Worm (Caenorhabditis elegans) whole organism, L4 larva: ENCODE measurements around the gene gst-41.

Experiments
- D1046.2 ChIP-seq: fragments of 200-800 bp; sonication (Bioruptor generic); IDR thresholded peaks from 2 replicates; pipeline ENCODE4 v1.3.6; 2022; ENCODE audit warnings: missing genetic modification characterization, missing compliant biosample characterization
- F10B5.3 ChIP-seq: sonication (generic microtip); optimal IDR thresholded peaks from 2 replicates; lab custom pipeline; 2016; ENCODE audit warnings: mild to moderate bottlenecking, missing genetic modification characterization, missing compliant biosample characterization
- F26F4.8 ChIP-seq: fragments of 200-800 bp; sonication (Bioruptor generic); conservative IDR thresholded peaks from 2 replicates; pipeline ENCODE4 v1.3.6; 2022; ENCODE audit warnings: missing genetic modification characterization, missing compliant biosample characterization
- F37D6.2 ChIP-seq: sonication (generic microtip); optimal IDR thresholded peaks from 2 replicates; lab custom pipeline; 2016; ENCODE audit warnings: mild to moderate bottlenecking, missing genetic modification characterization, missing compliant biosample characterization
- F44E2.7 ChIP-seq: fragments of 200-800 bp; sonication (Bioruptor generic); IDR thresholded peaks from 2 replicates; pipeline ENCODE4 v2.1.2; 2022; ENCODE audit warnings: missing genetic modification characterization, missing compliant biosample characterization
- R02D3.7 ChIP-seq: fragments of 150-350 bp; sonication (generic microtip); optimal IDR thresholded peaks from 3 replicates; lab custom pipeline; 2014; ENCODE audit warnings: missing biosample characterization, missing genetic modification characterization
- Y48G9A.11 ChIP-seq: fragments of 200-800 bp; sonication (Bioruptor generic); IDR thresholded peaks from 2 replicates; pipeline ENCODE4 v1.3.6; 2022; ENCODE audit warnings: missing genetic modification reagents, missing genetic modification characterization, missing compliant biosample characterization
- Y75B8A.6 ChIP-seq: fragments of 200-800 bp; sonication (Bioruptor generic); IDR thresholded peaks from 2 replicates; pipeline ENCODE4 v1.3.6; 2022; ENCODE audit warnings: missing genetic modification reagents, missing genetic modification characterization, missing compliant biosample characterization
- ZK337.2 ChIP-seq: fragments of 200-800 bp; sonication (Bioruptor generic); IDR thresholded peaks from 2 replicates; pipeline ENCODE4 v1.3.6; 2022; ENCODE audit warnings: missing genetic modification reagents, missing genetic modification characterization, missing compliant biosample characterization
- ZK546.5 ChIP-seq, 2 experiments: sonication (generic microtip); optimal IDR thresholded peaks; 2 replicates each; lab custom pipeline; 2017; ENCODE audit warnings: missing biosample characterization in 2 of 2, missing genetic modification characterization in 2 of 2
- aha-1 ChIP-seq: fragments of 150-350 bp; peaks from one replicate; lab custom pipeline; 2014; ENCODE audit warnings: missing biosample characterization, missing genetic modification characterization
- ama-1 ChIP-seq: fragments of 150-350 bp; optimal IDR thresholded peaks from 2 replicates; lab custom pipeline; 2014; ENCODE audit warnings: inconsistent platforms, mixed read lengths
- arid-1 ChIP-seq: fragments of 200-800 bp; sonication (Bioruptor generic); conservative IDR thresholded peaks from 2 replicates; pipeline ENCODE4 v1.3.6; 2022; ENCODE audit warnings: missing genetic modification reagents, missing genetic modification characterization, missing compliant biosample characterization
- ceh-28 ChIP-seq: fragments of 150-350 bp; optimal IDR thresholded peaks from 2 replicates; lab custom pipeline; 2014; ENCODE audit warnings: missing biosample characterization, missing genetic modification reagents, missing genetic modification characterization
- ceh-44 ChIP-seq: fragments of 200-800 bp; sonication (Bioruptor generic); IDR thresholded peaks from 2 replicates; pipeline ENCODE4 v1.3.6; 2022; ENCODE audit warnings: missing genetic modification reagents, missing genetic modification characterization, missing compliant biosample characterization
- ceh-62 ChIP-seq: sonication (generic microtip); optimal IDR thresholded peaks from 2 replicates; lab custom pipeline; 2017; ENCODE audit warnings: missing biosample characterization, missing genetic modification characterization
- daf-19 ChIP-seq: fragments of 200-800 bp; sonication (Bioruptor generic); conservative IDR thresholded peaks from 2 replicates; pipeline ENCODE4 v1.3.6; 2022; ENCODE audit warnings: missing genetic modification characterization, missing compliant biosample characterization
- dmd-6 ChIP-seq: fragments of 200-800 bp; sonication (Bioruptor generic); IDR thresholded peaks from 2 replicates; pipeline ENCODE4 v1.3.6; 2022; ENCODE audit warnings: missing genetic modification reagents, missing genetic modification characterization, missing compliant biosample characterization
- dmd-8 ChIP-seq: fragments of 200-800 bp; sonication (Bioruptor generic); IDR thresholded peaks from 2 replicates; pipeline ENCODE4 v1.3.6; 2022; ENCODE audit warnings: missing genetic modification characterization, missing compliant biosample characterization
- dve-1 ChIP-seq: sonication (generic microtip); optimal IDR thresholded peaks from 2 replicates; lab custom pipeline; 2017; ENCODE audit warnings: antibody characterized with exemption, mild to moderate bottlenecking, missing genetic modification characterization, missing compliant biosample characterization; ENCODE audit not compliant: insufficient read depth
- egl-43 ChIP-seq: fragments of 200-800 bp; sonication (Bioruptor generic); IDR thresholded peaks from 2 replicates; pipeline ENCODE4 v1.3.6; 2022; ENCODE audit warnings: missing genetic modification reagents, missing genetic modification characterization, missing compliant biosample characterization
- hlh-11 ChIP-seq: fragments of 200-800 bp; sonication (Bioruptor generic); optimal IDR thresholded peaks from 2 replicates; lab custom pipeline; 2018; ENCODE audit warnings: mild to moderate bottlenecking, missing genetic modification characterization, missing compliant biosample characterization
- hlh-30 ChIP-seq: sonication (generic microtip); optimal IDR thresholded peaks from 2 replicates; lab custom pipeline; 2017; ENCODE audit warnings: antibody characterized with exemption, mild to moderate bottlenecking, missing genetic modification characterization, missing compliant biosample characterization; ENCODE audit not compliant: insufficient read depth
- lin-1 ChIP-seq: fragments of 200-800 bp; sonication (Bioruptor generic); IDR thresholded peaks from 2 replicates; pipeline ENCODE4 v1.3.6; 2022; ENCODE audit warnings: missing genetic modification reagents, missing genetic modification characterization, missing compliant biosample characterization
- lin-38 ChIP-seq: fragments of 200-800 bp; sonication (Bioruptor generic); IDR thresholded peaks from 2 replicates; pipeline ENCODE4 v1.3.6; 2022; ENCODE audit warnings: missing genetic modification reagents, missing genetic modification characterization, missing compliant biosample characterization
- lin-39 ChIP-seq: fragments of 150-350 bp; optimal IDR thresholded peaks from 2 replicates; lab custom pipeline; 2014; ENCODE audit warnings: missing biosample characterization, missing genetic modification reagents, missing genetic modification characterization
- lir-3 ChIP-seq: sonication (generic microtip); optimal IDR thresholded peaks from 2 replicates; lab custom pipeline; 2016; ENCODE audit warnings: mild to moderate bottlenecking, missing genetic modification characterization, missing compliant biosample characterization
- lsy-2 ChIP-seq, 2 experiments: fragments of 150-350 bp in 1 of 2; sonication (generic microtip) in 1 of 2; optimal IDR thresholded peaks; 2 replicates each; lab custom pipeline; 2014 to 2017; ENCODE audit warnings: missing biosample characterization in 2 of 2, missing genetic modification characterization in 2 of 2
- madf-9 ChIP-seq: fragments of 200-800 bp; sonication (Bioruptor generic); conservative IDR thresholded peaks from 2 replicates; pipeline ENCODE4 v1.3.6; 2022; ENCODE audit warnings: missing genetic modification reagents, missing genetic modification characterization, missing compliant biosample characterization
- mdl-1 ChIP-seq, 2 experiments: fragments of 150-350 bp in 1 of 2; sonication (generic microtip) in 1 of 2; optimal IDR thresholded peaks; 2 replicates each; lab custom pipeline; 2014 to 2017; ENCODE audit warnings: missing biosample characterization in 2 of 2, missing genetic modification characterization in 2 of 2
- mes-2 ChIP-seq: sonication (generic microtip); optimal IDR thresholded peaks from 2 replicates; lab custom pipeline; 2016; ENCODE audit warnings: missing genotype, mild to moderate bottlenecking, missing genetic modification characterization, missing compliant biosample characterization; ENCODE audit not compliant: poor library complexity, severe bottlenecking
- nhr-10 ChIP-seq: fragments of 150-350 bp; optimal IDR thresholded peaks from 2 replicates; lab custom pipeline; 2014; ENCODE audit warnings: missing biosample characterization, missing genetic modification characterization
- nhr-28 ChIP-seq: fragments of 150-350 bp; optimal IDR thresholded peaks from 2 replicates; lab custom pipeline; 2014; ENCODE audit warnings: missing biosample characterization, missing genetic modification characterization
- nhr-42 ChIP-seq: fragments of 200-800 bp; sonication (Bioruptor generic); IDR thresholded peaks from 2 replicates; pipeline ENCODE4 v1.3.6; 2022; ENCODE audit warnings: missing genetic modification characterization, missing compliant biosample characterization
- nhr-6 ChIP-seq: fragments of 150-350 bp; optimal IDR thresholded peaks from 2 replicates; lab custom pipeline; 2014; ENCODE audit warnings: missing biosample characterization, missing genetic modification characterization
- pha-4 ChIP-seq, 2 experiments: fragments of 150-350 bp in 1 of 2; fragments of 200-800 bp in 1 of 2; sonication (Bioruptor generic) in 1 of 2; IDR thresholded peaks in 1 of 2; optimal IDR thresholded peaks in 1 of 2; 2 replicates each; pipeline versions ENCODE4 v1.3.6 to Lab custom; 2014 to 2022; ENCODE audit warnings: missing genetic modification characterization in 2 of 2, missing genetic modification reagents in 2 of 2, missing biosample characterization in 1 of 2, missing compliant biosample characterization in 1 of 2
- rbr-2 ChIP-seq: sonication (generic microtip); optimal IDR thresholded peaks from 2 replicates; lab custom pipeline; 2016; ENCODE audit warnings: missing genotype, missing genetic modification characterization, missing compliant biosample characterization
- saeg-2 ChIP-seq: fragments of 200-800 bp; sonication (Bioruptor generic); IDR thresholded peaks from 2 replicates; pipeline ENCODE4 v1.3.6; 2022; ENCODE audit warnings: missing genetic modification reagents, missing genetic modification characterization, missing compliant biosample characterization
- sdz-12 ChIP-seq: fragments of 200-800 bp; sonication (Bioruptor generic); optimal IDR thresholded peaks from 2 replicates; lab custom pipeline; 2018; ENCODE audit warnings: mild to moderate bottlenecking, missing genetic modification characterization, missing compliant biosample characterization
- set-16 ChIP-seq: fragments of 200-800 bp; sonication (Bioruptor generic); IDR thresholded peaks from 2 replicates; pipeline ENCODE4 v1.3.6; 2022; ENCODE audit warnings: missing genetic modification reagents, missing genetic modification characterization, missing compliant biosample characterization
- tag-97 ChIP-seq: fragments of 200-800 bp; sonication (Bioruptor generic); IDR thresholded peaks from 2 replicates; pipeline ENCODE4 v1.3.6; 2022; ENCODE audit warnings: missing genetic modification characterization, missing compliant biosample characterization
- unc-130 ChIP-seq: sonication (generic microtip); optimal IDR thresholded peaks from 2 replicates; lab custom pipeline; 2016; ENCODE audit warnings: missing genetic modification reagents, missing genetic modification characterization, missing compliant biosample characterization
- unc-62 ChIP-seq, 3 experiments: fragments of 150-350 bp in 1 of 3; sonication (generic microtip); optimal IDR thresholded peaks in 2 of 3; peaks in 1 of 3; 1 replicate in 1 of 3; 2 replicates in 2 of 3; lab custom pipeline; 2014 to 2017; ENCODE audit warnings: missing biosample characterization in 3 of 3, missing genetic modification characterization in 3 of 3, missing genetic modification reagents in 3 of 3, missing genotype in 1 of 3
- vab-7 ChIP-seq: fragments of 200-800 bp; sonication (Bioruptor generic); IDR thresholded peaks from 2 replicates; pipeline ENCODE4 v1.3.6; 2022; ENCODE audit warnings: missing genetic modification reagents, missing genetic modification characterization, missing compliant biosample characterization
- zfp-2 ChIP-seq: sonication (generic microtip); optimal IDR thresholded peaks from 2 replicates; lab custom pipeline; 2016; ENCODE audit warnings: mild to moderate bottlenecking, missing genetic modification characterization, missing compliant biosample characterization
- zfp-3 ChIP-seq: fragments of 200-800 bp; sonication (Bioruptor generic); conservative IDR thresholded peaks from 2 replicates; pipeline ENCODE4 v1.3.6; 2022; ENCODE audit warnings: missing genetic modification reagents, missing genetic modification characterization, missing compliant biosample characterization
- zip-11 ChIP-seq: fragments of 200-800 bp; sonication (Bioruptor generic); IDR thresholded peaks from 2 replicates; pipeline ENCODE4 v1.3.6; 2022; ENCODE audit warnings: missing genetic modification characterization, missing compliant biosample characterization
- zip-2 ChIP-seq: fragments of 150-350 bp; optimal IDR thresholded peaks from 2 replicates; lab custom pipeline; 2014; ENCODE audit warnings: missing biosample characterization, missing genetic modification characterization
- ztf-11 ChIP-seq: fragments of 150-350 bp; optimal IDR thresholded peaks from 2 replicates; lab custom pipeline; 2014; ENCODE audit warnings: missing biosample characterization, missing genetic modification characterization

The gst-41 gene

ce11 chrV:7437538-7437937 lies 38.4 kb upstream of the gst-41 start, which contains the start of gene F25E5.9 (continued):
- no peak for TF ChIP-seq sdz-12 (GFP tag; lab: Kevin White, UChicago)
- TF ChIP-seq mdl-1 (tag; optimal IDR thresholded peaks at IDR 0.05; lab: Kevin White, UChicago): peak in 1 of 2 experiments; percentile 22
- no peak for TF ChIP-seq lin-38
- no peak for TF ChIP-seq zip-11 (GFP tag; lab: Robert Waterston, UW)
- TF ChIP-seq pha-4 (GFP tag; IDR thresholded peaks at IDR 0.05; lab: Robert Waterston, UW): no peak
- no peak for TF ChIP-seq pha-4 (tag; optimal IDR thresholded peaks at IDR 0.05; lab: Kevin White, UChicago)
- TF ChIP-seq dmd-8 (GFP tag; lab: Robert Waterston, UW): no peak
- TF ChIP-seq arid-1 (GFP tag; lab: Robert Waterston, UW): no peak
- peak; percentile 72; the same call in 1 of the 2 replicates for TF ChIP-seq egl-43 (GFP tag; lab: Robert Waterston, UW)
- peak; percentile 2 for TF ChIP-seq nhr-6
- no peak for TF ChIP-seq F44E2.7
- no peak for TF ChIP-seq madf-9 (GFP tag; lab: Robert Waterston, UW)
- 0 out of 2 replicates have a peak, but pooled peaks have one; percentile 6 for TF ChIP-seq vab-7
- no peak for TF ChIP-seq Y48G9A.11
- no peak for TF ChIP-seq ceh-28 (tag; lab: Kevin White, UChicago)
- peak in 1 of 2 experiments; percentile 16 for TF ChIP-seq lsy-2 (tag; optimal IDR thresholded peaks at IDR 0.05; lab: Kevin White, UChicago)
- TF ChIP-seq hlh-11 (tag; lab: Kevin White, UChicago): peak; percentile 7
- 0 out of 2 replicates have a peak, but pooled peaks have one; percentile 34 for TF ChIP-seq saeg-2
- no peak for TF ChIP-seq zfp-2
- TF ChIP-seq nhr-42: no peak
- TF ChIP-seq unc-130 (GFP tag; lab: Kevin White, UChicago): no peak
- no peak for TF ChIP-seq zip-2 (tag; lab: Kevin White, UChicago)
- TF ChIP-seq dmd-6 (GFP tag; lab: Robert Waterston, UW): no peak
- TF ChIP-seq lir-3 (tag; lab: Kevin White, UChicago): no peak
- TF ChIP-seq ceh-62 (tag; lab: Kevin White, UChicago): no peak
- no peak for TF ChIP-seq lin-1
- TF ChIP-seq rbr-2 (tag; lab: Kevin White, UChicago): peak; percentile 28
- no peak for TF ChIP-seq ztf-11 (tag; lab: Kevin White, UChicago)
- TF ChIP-seq D1046.2 (GFP tag; lab: Robert Waterston, UW): 0 out of 2 replicates have a peak, but pooled peaks have one; percentile 40
- TF ChIP-seq mes-2 (tag; lab: Kevin White, UChicago): peak; percentile 23
- no peak for TF ChIP-seq F26F4.8 (GFP tag; lab: Robert Waterston, UW)
- 0 out of 2 replicates have a peak, but pooled peaks have one; percentile 12 for TF ChIP-seq set-16
- TF ChIP-seq F10B5.3 (tag; lab: Kevin White, UChicago): no peak
- no peak for TF ChIP-seq ZK546.5 (tag; optimal IDR thresholded peaks at IDR 0.05; lab: Kevin White, UChicago)

DNA sequence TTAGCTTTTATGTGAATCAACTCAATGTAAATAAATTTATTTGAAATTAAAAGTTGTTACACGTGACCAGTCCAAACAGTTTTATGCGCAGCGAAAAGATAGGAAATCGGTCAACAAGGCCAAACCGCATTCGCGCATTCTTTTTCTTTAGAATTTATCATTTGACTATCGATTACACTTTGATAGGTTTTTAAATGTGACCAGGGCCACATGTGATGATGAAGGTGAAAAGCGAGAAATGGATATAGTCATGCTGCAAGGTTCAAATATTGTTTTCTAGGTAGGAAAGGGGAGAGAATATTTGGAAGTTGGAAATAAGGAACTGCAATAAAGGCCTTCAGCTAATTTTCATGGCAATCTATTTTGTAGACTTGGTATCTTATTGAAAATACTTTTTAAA lies 37.8 kb upstream of the gst-41 start:
- no peak for TF ChIP-seq nhr-10 (tag; lab: Kevin White, UChicago)
- peak; percentile 63; the same call in 1 of the 2 replicates for TF ChIP-seq zfp-3 (GFP tag; lab: Robert Waterston, UW)
- TF ChIP-seq ama-1: peak; percentile 91
- TF ChIP-seq ZK337.2 (GFP tag; lab: Robert Waterston, UW): no peak
- TF ChIP-seq R02D3.7 (tag; lab: Kevin White, UChicago): no peak
- TF ChIP-seq Y75B8A.6 (GFP tag; lab: Robert Waterston, UW): 0 out of 2 replicates have a peak, but pooled peaks have one; percentile 44
- TF ChIP-seq lsy-2 (tag; optimal IDR thresholded peaks at IDR 0.05; lab: Kevin White, UChicago): peak in 1 of 2 experiments; percentile 41
- no peak for TF ChIP-seq egl-43 (GFP tag; lab: Robert Waterston, UW)
- TF ChIP-seq mes-2 (tag; lab: Kevin White, UChicago): no peak
- TF ChIP-seq nhr-28 (tag; lab: Kevin White, UChicago): peak; percentile 64
- peak; percentile 34 for TF ChIP-seq dve-1
- TF ChIP-seq tag-97: no peak
- no peak for TF ChIP-seq D1046.2 (GFP tag; lab: Robert Waterston, UW)
- no peak for TF ChIP-seq daf-19 (GFP tag; lab: Robert Waterston, UW)
- no peak for TF ChIP-seq ceh-44 (GFP tag; lab: Robert Waterston, UW)
- peak; percentile 66 for TF ChIP-seq aha-1 (tag; lab: Kevin White, UChicago)
- no peak for TF ChIP-seq ceh-28 (tag; lab: Kevin White, UChicago)
- no peak for TF ChIP-seq F37D6.2 (tag; lab: Kevin White, UChicago)
- TF ChIP-seq unc-62 (GFP tag; optimal IDR thresholded peaks at IDR 0.05 in 1 of 2; lab: Kevin White, UChicago): peak in 1 of 2 experiments; percentile 8
- no peak for TF ChIP-seq unc-62 (tag; optimal IDR thresholded peaks at IDR 0.05; lab: Kevin White, UChicago)
- no peak for TF ChIP-seq sdz-12 (GFP tag; lab: Kevin White, UChicago)
- TF ChIP-seq lin-39: no peak
- TF ChIP-seq hlh-30 (tag; lab: Kevin White, UChicago): peak; percentile 84
